Worm (Caenorhabditis elegans) whole organism, L4 larva: ENCODE data around the gene tufm-1.

ENCODE experiments used
- T26A8.4 ChIP-seq: fragments of 200-800 bp; sonication (Bioruptor generic); IDR thresholded peaks from 2 replicates; pipeline ENCODE4 v1.3.6; 2022; ENCODE audit warnings: missing genetic modification characterization, missing compliant biosample characterization
- Y75B8A.6 ChIP-seq: fragments of 200-800 bp; sonication (Bioruptor generic); IDR thresholded peaks from 2 replicates; pipeline ENCODE4 v1.3.6; 2022; ENCODE audit warnings: missing genetic modification reagents, missing genetic modification characterization, missing compliant biosample characterization
- dve-1 ChIP-seq: sonication (generic microtip); optimal IDR thresholded peaks from 2 replicates; lab custom pipeline; 2017; ENCODE audit warnings: antibody characterized with exemption, mild to moderate bottlenecking, missing genetic modification characterization, missing compliant biosample characterization; ENCODE audit not compliant: insufficient read depth
- lim-7 ChIP-seq: fragments of 200-800 bp; sonication (Bioruptor generic); IDR thresholded peaks from 2 replicates; pipeline ENCODE4 v1.3.6; 2022; ENCODE audit warnings: missing genetic modification characterization, missing compliant biosample characterization
- nhr-76 ChIP-seq: fragments of 150-350 bp; optimal IDR thresholded peaks from 2 replicates; lab custom pipeline; 2014; ENCODE audit warnings: missing biosample characterization, missing genetic modification characterization
- snpc-4 ChIP-seq: fragments of 150-350 bp; optimal IDR thresholded peaks from 2 replicates; lab custom pipeline; 2014; ENCODE audit warnings: missing biosample characterization, missing genetic modification characterization
- unc-39 ChIP-seq: sonication (generic microtip); optimal IDR thresholded peaks from 2 replicates; lab custom pipeline; 2017; ENCODE audit warnings: missing biosample characterization, missing genetic modification characterization

DNA sequence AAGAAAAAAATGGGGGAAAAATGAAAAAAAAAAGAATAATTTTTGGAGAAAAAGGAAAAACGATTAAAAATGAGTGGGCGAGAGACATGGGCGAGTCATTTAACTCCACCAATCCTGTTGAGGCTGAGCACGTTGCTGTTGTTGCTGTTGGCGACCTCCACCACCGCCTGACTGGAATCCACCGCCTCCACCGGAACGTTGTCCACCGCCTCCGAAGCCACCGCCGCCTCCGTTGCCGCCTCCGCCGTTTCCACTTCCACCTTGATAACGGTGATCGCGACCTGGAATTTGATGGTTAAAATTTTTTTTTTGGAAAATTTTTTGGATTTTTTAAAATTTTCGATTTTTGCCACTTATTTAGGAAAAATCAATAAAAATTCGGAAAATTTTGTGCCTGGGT lies 44.0 kb downstream of the tufm-1 start:
- TF ChIP-seq dve-1: no peak
- no peak for TF ChIP-seq unc-39 (tag; lab: Kevin White, UChicago)
- TF ChIP-seq nhr-76: no peak
- no peak for TF ChIP-seq Y75B8A.6 (GFP tag; lab: Robert Waterston, UW)
- no peak for TF ChIP-seq snpc-4 (tag; lab: Kevin White, UChicago)
- no peak for TF ChIP-seq T26A8.4
- no peak for TF ChIP-seq lim-7
